Worm (Caenorhabditis elegans) whole organism, L3 larva: ENCODE results near the gene Y49E10.16.

ENCODE experiments used
- ama-1 ChIP-seq: fragments of 150-350 bp; optimal IDR thresholded peaks from 2 replicates; lab custom pipeline; 2018
- elt-1 ChIP-seq: fragments of 150-350 bp; optimal IDR thresholded peaks from 2 replicates; lab custom pipeline; 2014; ENCODE audit warnings: missing biosample characterization, missing genetic modification characterization
- elt-2 ChIP-seq: sonication (generic microtip); optimal IDR thresholded peaks from 2 replicates; lab custom pipeline; 2016; ENCODE audit warnings: missing genetic modification reagents, mild to moderate bottlenecking, missing genetic modification characterization, missing compliant biosample characterization
- fos-1 ChIP-seq: fragments of 150-350 bp; optimal IDR thresholded peaks from 2 replicates; lab custom pipeline; 2014; ENCODE audit warnings: missing biosample characterization, missing genetic modification characterization
- mdl-1 ChIP-seq: fragments of 150-350 bp; optimal IDR thresholded peaks from 2 replicates; lab custom pipeline; 2014; ENCODE audit warnings: missing biosample characterization, missing genetic modification characterization
- nfya-1 ChIP-seq: sonication (generic microtip); optimal IDR thresholded peaks from 2 replicates; lab custom pipeline; 2017; ENCODE audit warnings: missing genetic modification characterization, mild to moderate bottlenecking, missing compliant biosample characterization, antibody characterized with exemption, moderate library complexity; ENCODE audit not compliant: insufficient read depth
- nhr-237 ChIP-seq: fragments of 150-350 bp; optimal IDR thresholded peaks from 2 replicates; lab custom pipeline; 2014; ENCODE audit warnings: missing biosample characterization, missing genetic modification characterization
- snpc-4 ChIP-seq: fragments of 150-350 bp; optimal IDR thresholded peaks from 2 replicates; lab custom pipeline; 2014; ENCODE audit warnings: missing biosample characterization, missing genetic modification characterization

ce11 chrIII:12437020-12437419 is 6.7 kb downstream of the Y49E10.16 start:
- no peak for TF ChIP-seq fos-1 (tag; lab: Kevin White, UChicago)
- TF ChIP-seq elt-1 (tag; lab: Kevin White, UChicago): no peak
- TF ChIP-seq mdl-1: no peak
- no peak for TF ChIP-seq snpc-4 (tag; lab: Kevin White, UChicago)
- TF ChIP-seq ama-1 (lab: Kevin White, UChicago): no peak
- no peak for TF ChIP-seq elt-2 (tag; lab: Kevin White, UChicago)
- TF ChIP-seq nhr-237 (tag; lab: Kevin White, UChicago): no peak
- TF ChIP-seq nfya-1: no peak
